Worm (Caenorhabditis elegans): ENCODE results near the gene rab-35.

The rab-35 gene

DNA sequence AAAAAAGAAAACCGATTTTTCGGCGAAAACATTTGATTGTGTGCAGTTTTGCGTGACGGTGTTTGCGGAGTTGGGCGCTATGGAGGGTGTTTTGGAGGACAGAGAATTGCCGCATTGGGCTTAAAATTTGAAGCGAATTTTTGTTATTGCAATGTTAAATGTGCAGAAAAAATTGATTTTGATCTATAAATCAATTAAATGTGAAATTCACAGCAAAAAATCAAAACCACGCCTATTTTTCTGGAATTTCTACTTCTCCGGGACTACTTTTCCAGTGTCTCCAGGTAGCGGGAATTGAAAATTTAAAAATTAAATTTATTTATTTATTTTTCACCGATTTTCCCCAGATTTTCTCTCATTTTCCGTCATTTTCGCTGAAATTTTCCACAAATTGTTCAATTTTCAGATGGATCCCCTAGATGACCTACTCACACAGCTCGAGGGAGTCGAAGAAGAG lies 5.8 kb upstream of the rab-35 start, which contains the start of gene mcm-10:
mcm-10 (plus strand) TSS at position 407 of the 457 bp plus-strand sequence.
- TF ChIP-seq ZK337.2 (GFP tag; IDR thresholded peaks at IDR 0.05) (0 out of 2 replicates have a peak, but pooled peaks have one; percentile 50), ctbp-1 (GFP tag; IDR thresholded peaks at IDR 0.05) (peak; percentile 72), rbr-2 (tag; optimal IDR thresholded peaks at IDR 0.05) (peak; percentile 73), dmd-9 (GFP tag; IDR thresholded peaks at IDR 0.05) (peak; percentile 44; the same call in 1 of the 2 replicates), lim-7 (GFP tag; IDR thresholded peaks at IDR 0.05) (no peak), lin-29 (GFP tag; IDR thresholded peaks at IDR 0.05) (no peak), daf-16 (GFP tag; optimal IDR thresholded peaks at IDR 0.05) (peak in 1 of 2 experiments; percentile 26), daf-16 (tag; optimal IDR thresholded peaks at IDR 0.05) (peak; percentile 24), mep-1 (tag; optimal IDR thresholded peaks at IDR 0.05) (peak; percentile 34), nhr-41 (GFP tag; IDR thresholded peaks at IDR 0.05) (no peak), nhr-25 (tag; optimal IDR thresholded peaks at IDR 0.05; ENCODE audit: borderline replicate concordance, insufficient read depth) (no peak), unc-130 (GFP tag; optimal IDR thresholded peaks at IDR 0.05) (peak; percentile 78), ZK546.5 (tag; optimal IDR thresholded peaks at IDR 0.05) (no peak), nhr-11 (tag; optimal IDR thresholded peaks at IDR 0.05) (peak; percentile 29), ceh-44 (GFP tag; IDR thresholded peaks at IDR 0.05) (peak; percentile 71; the same call in 1 of the 2 replicates), lin-15B (tag; optimal IDR thresholded peaks at IDR 0.05) (no peak), tag-97 (GFP tag; IDR thresholded peaks at IDR 0.05) (no peak), set-16 (GFP tag; IDR thresholded peaks at IDR 0.05) (no peak), ces-1 (GFP tag; optimal IDR thresholded peaks at IDR 0.05) (peak; percentile 1), lsy-2 (tag; optimal IDR thresholded peaks at IDR 0.05) (peak in 1 of 2 experiments; percentile 65), ztf-11 (tag; optimal IDR thresholded peaks at IDR 0.05) (no peak), hlh-30 (tag; optimal IDR thresholded peaks at IDR 0.05; ENCODE audit: insufficient read depth) (peak; percentile 23), nhr-6 (tag; optimal IDR thresholded peaks at IDR 0.05) (no peak), pqm-1 (tag; optimal IDR thresholded peaks at IDR 0.05) (no peak), vab-7 (GFP tag; IDR thresholded peaks at IDR 0.05) (peak; percentile 68), ztf-7 (tag; optimal IDR thresholded peaks at IDR 0.05) (no peak), mes-2 (tag; optimal IDR thresholded peaks at IDR 0.05; ENCODE audit: poor library complexity, severe bottlenecking) (peak; percentile 86), F37D6.2 (tag; optimal IDR thresholded peaks at IDR 0.05) (peak; percentile 34), zfp-3 (GFP tag; conservative IDR thresholded peaks at IDR 0.05) (no peak), hif-1 (tag; optimal IDR thresholded peaks at IDR 0.05) (peak in 1 of 2 experiments; percentile 92), hmg-1.1 (GFP tag; IDR thresholded peaks at IDR 0.05) (peak; percentile 76), Y48G9A.11 (GFP tag; IDR thresholded peaks at IDR 0.05) (no peak), egl-27 (tag; optimal IDR thresholded peaks at IDR 0.05) (no peak), nhr-102 (tag; optimal IDR thresholded peaks at IDR 0.05) (peak; percentile 2), dpl-1 (GFP tag; optimal IDR thresholded peaks at IDR 0.05) (peak; percentile 90), dve-1 (tag; optimal IDR thresholded peaks at IDR 0.05; ENCODE audit: insufficient read depth) (peak; percentile 65), egl-43 (GFP tag; IDR thresholded peaks at IDR 0.05) (0 out of 2 replicates have a peak, but pooled peaks have one; percentile 49), nhr-28 (tag; optimal IDR thresholded peaks at IDR 0.05) (peak; percentile 35), arid-1 (GFP tag; conservative IDR thresholded peaks at IDR 0.05) (no peak), aha-1 (tag) (peak; percentile 81), spr-1 (tag; optimal IDR thresholded peaks at IDR 0.05) (peak; percentile 13), zfp-2 (tag; optimal IDR thresholded peaks at IDR 0.05) (no peak), T20F7.1 (GFP tag; optimal IDR thresholded peaks at IDR 0.05) (no peak), lin-38 (GFP tag; IDR thresholded peaks at IDR 0.05) (peak; percentile 62), saeg-2 (GFP tag; IDR thresholded peaks at IDR 0.05) (no peak), fkh-10 (GFP tag; optimal IDR thresholded peaks at IDR 0.05) (peak; percentile 32), F44E2.7 (GFP tag; IDR thresholded peaks at IDR 0.05) (no peak), nhr-48 (tag; optimal IDR thresholded peaks at IDR 0.05) (no peak)

Measured in whole organism, L4 larva.